Fruit fly (Drosophila melanogaster): ENCODE measurements around the gene kipf.

DNA sequence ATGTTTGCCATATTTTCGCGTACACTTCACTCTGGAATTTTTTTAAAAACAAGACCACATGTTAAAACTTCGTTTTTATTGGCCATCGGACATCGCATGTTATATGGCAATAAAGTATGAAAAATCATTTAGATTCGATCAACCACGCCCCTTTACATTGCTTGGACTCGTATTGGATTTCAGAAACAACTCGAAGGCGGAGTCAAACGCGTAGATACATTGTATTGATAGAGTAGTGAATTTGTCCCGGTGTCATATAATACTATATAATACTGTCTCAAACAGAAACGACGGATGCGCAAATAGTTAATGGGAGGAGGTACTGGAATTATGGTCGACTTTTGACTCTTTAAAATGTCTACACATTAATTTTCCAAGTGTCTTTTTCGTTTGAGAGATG is 47.7 kb downstream of the kipf start:
- no peak for TF ChIP-seq lz (GFP tag; optimal IDR thresholded peaks at IDR 0.05)
- TF ChIP-seq CG11294 (GFP tag; IDR thresholded peaks at IDR 0.05): no peak
- TF ChIP-seq CG11762 (GFP tag; optimal IDR thresholded peaks at IDR 0.05; ENCODE audit: insufficient read depth): no peak
- TF ChIP-seq salr (GFP tag; optimal IDR thresholded peaks at IDR 0.05): no peak
- no peak for TF ChIP-seq OdsH (GFP tag; optimal IDR thresholded peaks at IDR 0.05)
- no peak for TF ChIP-seq CG34406 (GFP tag; optimal IDR thresholded peaks at IDR 0.05)
- no peak for TF ChIP-seq Eip93F (GFP tag; optimal IDR thresholded peaks at IDR 0.05)
- no peak for TF ChIP-seq svp (GFP tag)
- TF ChIP-seq CG4318 (GFP tag; optimal IDR thresholded peaks at IDR 0.05): no peak

Measured in whole organism, prepupa.